Worm (Caenorhabditis elegans) whole organism, L1 larva: Measurements from ENCODE around the gene clec-186.
A peak's percentile ranks its signal among the peaks of the same experiment; 100 is the strongest.

ENCODE experiments used
- alr-1 ChIP-seq: fragments of 200-800 bp; sonication (Bioruptor generic); optimal IDR thresholded peaks from 2 replicates; lab custom pipeline; 2018; ENCODE audit warnings: borderline replicate concordance, mild to moderate bottlenecking, missing genetic modification characterization, missing compliant biosample characterization
- aly-2 ChIP-seq: fragments of 150-350 bp; optimal IDR thresholded peaks from 2 replicates; lab custom pipeline; 2014; ENCODE audit warnings: missing biosample characterization, missing genetic modification characterization
- blmp-1 ChIP-seq: fragments of 150-350 bp; optimal IDR thresholded peaks from 2 replicates; lab custom pipeline; 2014; ENCODE audit warnings: missing biosample characterization, missing genetic modification characterization
- ceh-63 ChIP-seq: fragments of 200-800 bp; sonication (Bioruptor generic); optimal IDR thresholded peaks from 2 replicates; lab custom pipeline; 2018; ENCODE audit warnings: mild to moderate bottlenecking, missing genetic modification characterization, missing compliant biosample characterization
- ceh-82 ChIP-seq, 3 experiments: fragments of 150-350 bp in 1 of 3; sonication (generic microtip) in 2 of 3; optimal IDR thresholded peaks; 2 replicates each; lab custom pipeline; 2014 to 2017; ENCODE audit warnings: missing biosample characterization in 3 of 3, missing genetic modification characterization in 3 of 3
- dpl-1 ChIP-seq, 3 experiments: fragments of 150-350 bp in 2 of 3; sonication (generic microtip) in 1 of 3; optimal IDR thresholded peaks; 2 replicates each; lab custom pipeline; 2014 to 2017; ENCODE audit warnings: missing biosample characterization in 3 of 3, missing genetic modification characterization in 3 of 3, missing genetic modification reagents in 3 of 3
- efl-1 ChIP-seq, 4 experiments: fragments of 150-350 bp; optimal IDR thresholded peaks in 3 of 4; peaks in 1 of 4; 1 replicate in 1 of 4; 2 replicates in 3 of 4; lab custom pipeline; 2014; ENCODE audit warnings: missing biosample characterization in 2 of 4, missing genetic modification characterization in 2 of 4, missing genetic modification reagents in 2 of 4
- egl-13 ChIP-seq: sonication (generic microtip); optimal IDR thresholded peaks from 2 replicates; lab custom pipeline; 2016; ENCODE audit warnings: missing genotype, missing genetic modification reagents, missing genetic modification characterization, missing compliant biosample characterization
- elt-2 ChIP-seq: sonication (generic microtip); optimal IDR thresholded peaks from 2 replicates; lab custom pipeline; 2016; ENCODE audit warnings: missing genetic modification characterization, mild to moderate bottlenecking, inconsistent platforms, missing compliant biosample characterization, missing genetic modification reagents
- fos-1 ChIP-seq: fragments of 150-350 bp; optimal IDR thresholded peaks from 2 replicates; lab custom pipeline; 2014; ENCODE audit warnings: missing biosample characterization, missing genetic modification characterization
- grh-1 ChIP-seq: fragments of 200-800 bp; sonication (Bioruptor generic); IDR thresholded peaks from 2 replicates; pipeline ENCODE4 v1.3.6; 2022; ENCODE audit warnings: missing genetic modification reagents, missing genetic modification characterization, missing compliant biosample characterization
- hlh-4 ChIP-seq: sonication (generic microtip); optimal IDR thresholded peaks from 2 replicates; lab custom pipeline; 2016; ENCODE audit warnings: mild to moderate bottlenecking, missing genetic modification characterization, missing compliant biosample characterization
- hpl-2 ChIP-seq: fragments of 150-350 bp; optimal IDR thresholded peaks from 2 replicates; lab custom pipeline; 2014; ENCODE audit warnings: missing biosample characterization, missing genetic modification reagents, missing genetic modification characterization
- irx-1 ChIP-seq: sonication (generic microtip); optimal IDR thresholded peaks from 2 replicates; lab custom pipeline; 2016; ENCODE audit warnings: missing genetic modification characterization, missing compliant biosample characterization
- jun-1 ChIP-seq: fragments of 150-350 bp; optimal IDR thresholded peaks from 2 replicates; lab custom pipeline; 2014; ENCODE audit warnings: missing biosample characterization, missing genetic modification reagents, missing genetic modification characterization
- lin-14 ChIP-seq: fragments of 200-800 bp; sonication (Bioruptor generic); optimal IDR thresholded peaks from 2 replicates; lab custom pipeline; 2018; ENCODE audit warnings: mild to moderate bottlenecking, missing genetic modification characterization, moderate library complexity, missing compliant biosample characterization
- lin-15B ChIP-seq: fragments of 150-350 bp; sonication (generic microtip); optimal IDR thresholded peaks from 3 replicates; lab custom pipeline; 2014; ENCODE audit warnings: missing biosample characterization, missing genetic modification characterization
- lin-35 ChIP-seq, 2 experiments: fragments of 150-350 bp; optimal IDR thresholded peaks; 2 replicates each; lab custom pipeline; 2014; ENCODE audit warnings: missing biosample characterization in 2 of 2, missing genetic modification characterization in 2 of 2, missing genetic modification reagents in 2 of 2
- mep-1 ChIP-seq: fragments of 150-350 bp; optimal IDR thresholded peaks from 2 replicates; lab custom pipeline; 2014; ENCODE audit warnings: missing biosample characterization, missing genetic modification characterization
- nhr-11 ChIP-seq: fragments of 150-350 bp; optimal IDR thresholded peaks from 2 replicates; lab custom pipeline; 2014; ENCODE audit warnings: missing biosample characterization, missing genetic modification characterization
- nhr-19 ChIP-seq: fragments of 200-800 bp; sonication (Bioruptor generic); conservative IDR thresholded peaks from 2 replicates; pipeline ENCODE4 v1.3.6; 2022; ENCODE audit warnings: missing genetic modification characterization, missing compliant biosample characterization
- nhr-47 ChIP-seq: sonication (generic microtip); optimal IDR thresholded peaks from 2 replicates; lab custom pipeline; 2016; ENCODE audit warnings: mild to moderate bottlenecking, missing genetic modification characterization, moderate library complexity, missing compliant biosample characterization
- nhr-71 ChIP-seq: sonication (generic microtip); optimal IDR thresholded peaks from 2 replicates; lab custom pipeline; 2016; ENCODE audit warnings: mild to moderate bottlenecking, missing genetic modification characterization, moderate library complexity, missing compliant biosample characterization
- nhr-85 ChIP-seq: sonication (generic microtip); peaks from one replicate; lab custom pipeline; 2016; ENCODE audit warnings: missing genetic modification characterization, inconsistent platforms, missing compliant biosample characterization
- pag-3 ChIP-seq: sonication (generic microtip); optimal IDR thresholded peaks from 2 replicates; lab custom pipeline; 2017; ENCODE audit warnings: missing genetic modification characterization, mild to moderate bottlenecking, missing compliant biosample characterization, antibody characterized with exemption, borderline replicate concordance; ENCODE audit not compliant: insufficient read depth
- rnt-1 ChIP-seq: sonication (generic microtip); optimal IDR thresholded peaks from 2 replicates; lab custom pipeline; 2016; ENCODE audit warnings: mild to moderate bottlenecking, missing genetic modification characterization, moderate library complexity, missing compliant biosample characterization
- snpc-4 ChIP-seq: fragments of 150-350 bp; optimal IDR thresholded peaks from 2 replicates; lab custom pipeline; 2014; ENCODE audit warnings: missing biosample characterization, missing genetic modification characterization
- snu-23 ChIP-seq: sonication (generic microtip); optimal IDR thresholded peaks from 2 replicates; lab custom pipeline; 2016; ENCODE audit warnings: missing genetic modification characterization, missing compliant biosample characterization
- sup-37 ChIP-seq: fragments of 200-800 bp; sonication (Bioruptor generic); optimal IDR thresholded peaks from 2 replicates; lab custom pipeline; 2018; ENCODE audit warnings: mild to moderate bottlenecking, missing genetic modification characterization, missing compliant biosample characterization
- swsn-7 ChIP-seq: sonication (generic microtip); optimal IDR thresholded peaks from 2 replicates; lab custom pipeline; 2016; ENCODE audit warnings: missing genetic modification characterization, missing compliant biosample characterization
- tbx-2 ChIP-seq: sonication (generic microtip); optimal IDR thresholded peaks from 2 replicates; lab custom pipeline; 2016; ENCODE audit warnings: missing genetic modification characterization, missing compliant biosample characterization
- unc-130 ChIP-seq: fragments of 150-350 bp; optimal IDR thresholded peaks from 2 replicates; lab custom pipeline; 2017; ENCODE audit warnings: missing biosample characterization, missing genetic modification characterization, inconsistent platforms
- unc-98 ChIP-seq: fragments of 200-800 bp; sonication (Bioruptor generic); IDR thresholded peaks from 2 replicates; pipeline ENCODE4 v1.3.6; 2022; ENCODE audit warnings: missing genetic modification characterization, missing compliant biosample characterization
- zag-1 ChIP-seq: fragments of 150-350 bp; optimal IDR thresholded peaks from 2 replicates; lab custom pipeline; 2014; ENCODE audit warnings: missing biosample characterization, missing genetic modification characterization

clec-186 gene

ce11 chrIV:12831609-12832500 lies 34.1 kb upstream of the clec-186 start (continued):
- TF ChIP-seq pag-3 (tag; lab: Kevin White, UChicago) (no peak), aly-2 (no peak), unc-130 (tag; lab: Kevin White, UChicago) (no peak), swsn-7 (tag; lab: Kevin White, UChicago) (no peak)

ce11 chrIV:12833698-12834416 lies 32.1 kb upstream of the clec-186 start:
- TF ChIP-seq nhr-71 (tag; lab: Kevin White, UChicago), result peak; percentile 25
- no peak for TF ChIP-seq lin-14 (GFP tag; lab: Kevin White, UChicago)
- no peak for TF ChIP-seq zag-1 (tag; lab: Kevin White, UChicago)
- no peak for TF ChIP-seq snpc-4 (tag; lab: Kevin White, UChicago)
- TF ChIP-seq efl-1 (optimal IDR thresholded peaks at IDR 0.05; lab: Kevin White, UChicago), result no peak
- peak in 1 of 2 experiments; percentile 92 for TF ChIP-seq efl-1 (GFP tag; optimal IDR thresholded peaks at IDR 0.05 in 1 of 2; lab: Kevin White, UChicago)
- peak; percentile 24 for TF ChIP-seq elt-2
- no peak for TF ChIP-seq ceh-63 (GFP tag; lab: Kevin White, UChicago)
- no peak for TF ChIP-seq sup-37
- TF ChIP-seq aly-2, result no peak
- peak; percentile 25 for TF ChIP-seq rnt-1 (tag; lab: Kevin White, UChicago)
- no peak for TF ChIP-seq irx-1
- peak in 1 of 2 experiments; percentile 3 for TF ChIP-seq lin-35 (GFP tag; optimal IDR thresholded peaks at IDR 0.05; lab: Kevin White, UChicago)

ce11 chrIV:12834417-12834731 lies 31.5 kb upstream of the clec-186 start:
- TF ChIP-seq nhr-19 (GFP tag; lab: Robert Waterston, UW), result no peak
- TF ChIP-seq irx-1, result no peak
- no peak for TF ChIP-seq nhr-11 (tag; lab: Kevin White, UChicago)
- no peak for TF ChIP-seq alr-1 (tag; lab: Kevin White, UChicago)
- TF ChIP-seq ceh-82 (tag; optimal IDR thresholded peaks at IDR 0.05; lab: Kevin White, UChicago), result peak in 1 of 3 experiments; percentile 29
- peak; percentile 94 for TF ChIP-seq fos-1
- no peak for TF ChIP-seq lin-15B (tag; lab: Kevin White, UChicago)
- TF ChIP-seq nhr-85 (tag; lab: Kevin White, UChicago), result peak; percentile 71
- TF ChIP-seq aly-2, result no peak
- peak; percentile 14 to 27 for TF ChIP-seq efl-1 (optimal IDR thresholded peaks at IDR 0.05; lab: Kevin White, UChicago)
- no peak for TF ChIP-seq efl-1 (GFP tag; optimal IDR thresholded peaks at IDR 0.05 in 1 of 2; lab: Kevin White, UChicago)
- TF ChIP-seq unc-98 (GFP tag; lab: Robert Waterston, UW), result no peak
- peak; percentile 20 for TF ChIP-seq nhr-47
- TF ChIP-seq hpl-2 (GFP tag; lab: Kevin White, UChicago), result no peak
- peak; percentile 38 for TF ChIP-seq jun-1
- TF ChIP-seq dpl-1 (GFP tag; optimal IDR thresholded peaks at IDR 0.05; lab: Kevin White, UChicago), result no peak
- no peak for TF ChIP-seq nhr-71 (tag; lab: Kevin White, UChicago)
- no peak for TF ChIP-seq egl-13 (tag; lab: Kevin White, UChicago)
- no peak for TF ChIP-seq hlh-4 (tag; lab: Kevin White, UChicago)
- TF ChIP-seq grh-1, result no peak
- peak; percentile 25 for TF ChIP-seq mep-1 (tag; lab: Kevin White, UChicago)
- TF ChIP-seq snu-23 (GFP tag; lab: Kevin White, UChicago), result peak; percentile 10
- peak; percentile 57 for TF ChIP-seq lin-14 (GFP tag; lab: Kevin White, UChicago)
- peak; percentile 6 for TF ChIP-seq tbx-2
- TF ChIP-seq swsn-7 (tag; lab: Kevin White, UChicago), result no peak
- peak; percentile 24 for TF ChIP-seq blmp-1
- no peak for TF ChIP-seq snpc-4 (tag; lab: Kevin White, UChicago)
